Worm (Caenorhabditis elegans): ENCODE data around the gene R144.6.

DNA sequence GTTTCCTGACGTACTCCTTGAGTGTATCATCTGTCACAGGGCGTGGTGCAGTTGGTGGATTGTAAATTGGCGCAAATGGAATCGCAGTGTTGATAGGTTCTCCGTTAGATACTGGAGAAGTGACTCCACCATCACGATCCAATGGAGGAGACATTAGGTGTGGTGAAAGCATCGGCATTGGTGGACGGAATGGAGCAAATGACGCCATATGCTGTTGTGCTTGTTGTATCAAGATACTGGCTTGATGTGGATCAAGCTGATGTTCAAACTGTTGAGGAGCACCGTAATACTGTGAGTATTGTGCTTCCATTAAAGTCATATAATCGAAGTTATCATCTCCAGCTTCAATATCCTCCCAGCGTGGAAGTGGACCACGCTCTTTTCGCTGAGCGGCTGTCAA lies 7.9 kb upstream of the R144.6 start:
- TF ChIP-seq T07F8.4 (tag; optimal IDR thresholded peaks at IDR 0.05) (no peak), madf-10 (tag; optimal IDR thresholded peaks at IDR 0.05) (no peak), atf-7 (tag; optimal IDR thresholded peaks at IDR 0.05) (no peak), ceh-79 (tag; optimal IDR thresholded peaks at IDR 0.05) (no peak), ZK185.1 (tag; optimal IDR thresholded peaks at IDR 0.05; ENCODE audit: poor library complexity, severe bottlenecking) (no peak), unc-130 (GFP tag; optimal IDR thresholded peaks at IDR 0.05) (no peak)
